Fruit fly (Drosophila melanogaster) Kc167 (cell line): Measurements from ENCODE around the gene Ser.

Experiments used
- Myc ChIP-seq: fragments of >200 bp; optimal IDR thresholded peaks from 2 replicates; lab custom pipeline; 2017; ENCODE audit warnings: missing external identifiers
- Sin3A ChIP-seq: fragments of >200 bp; optimal IDR thresholded peaks from 2 replicates; lab custom pipeline; 2018; ENCODE audit warnings: missing external identifiers
- h ChIP-seq: fragments of >200 bp; optimal IDR thresholded peaks from 3 replicates; lab custom pipeline; 2018; ENCODE audit warnings: missing external identifiers
- insv ChIP-seq: fragments of >200 bp; optimal IDR thresholded peaks from 3 replicates; lab custom pipeline; 2018; ENCODE audit warnings: missing external identifiers
- psq ChIP-seq: fragments of >200 bp; optimal IDR thresholded peaks from 2 replicates; lab custom pipeline; 2017; ENCODE audit warnings: missing external identifiers
- ttk ChIP-seq: sonication (Bioruptor generic); optimal IDR thresholded peaks from 2 replicates; lab custom pipeline; 2017; ENCODE audit warnings: missing external identifiers

DNA sequence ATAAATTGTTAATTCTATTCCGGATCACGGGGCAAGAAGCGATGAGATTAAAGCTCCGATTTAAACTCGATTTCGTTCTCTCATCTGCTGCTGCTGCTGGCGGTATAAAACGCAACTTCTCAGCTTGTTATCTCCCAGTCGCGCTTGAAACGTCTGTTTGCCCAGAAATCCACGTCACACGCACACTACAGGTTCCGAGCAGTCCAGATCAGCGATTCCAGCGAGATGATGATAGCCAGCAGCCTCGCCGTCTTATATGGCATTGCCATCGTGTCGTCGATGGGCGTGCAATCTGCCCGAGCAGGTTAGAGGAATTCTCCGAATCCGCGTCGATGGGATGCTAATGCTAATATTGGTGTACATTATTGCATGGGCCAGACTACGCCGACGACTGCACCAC, 36.3 kb downstream of the Ser start, which contains the start of gene grass:
- TF ChIP-seq psq (lab: Kevin White, UChicago) (no peak), h (lab: Kevin White, UChicago) (no peak), Myc (lab: Kevin White, UChicago) (no peak), Sin3A (lab: Kevin White, UChicago) (no peak), ttk (lab: Kevin White, UChicago) (no peak), insv (lab: Kevin White, UChicago) (no peak)
